Worm (Caenorhabditis elegans): ENCODE results near the gene Y62H9A.12.

DNA sequence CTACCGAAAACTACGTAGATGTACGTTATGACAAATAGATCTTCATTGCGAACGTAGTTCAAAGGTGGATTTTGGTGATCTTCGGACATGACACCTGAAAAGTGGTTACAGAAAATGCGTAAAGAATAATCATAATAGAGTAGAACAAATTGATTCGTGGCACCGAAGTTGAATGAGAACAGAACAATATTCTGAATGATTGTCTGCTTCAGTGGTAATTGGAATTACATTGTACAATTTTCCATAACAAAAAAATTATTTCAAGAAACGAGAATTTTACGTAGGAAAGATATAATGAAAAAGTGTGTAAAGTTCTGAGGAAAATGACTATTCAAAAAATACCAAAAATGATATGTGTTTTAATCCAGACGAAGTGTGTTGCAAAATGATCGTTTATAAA is 11.3 kb upstream of the Y62H9A.12 start, which contains the start of gene Y62H9A.10:
- TF ChIP-seq unc-39 (tag; optimal IDR thresholded peaks at IDR 0.05), result no peak
- TF ChIP-seq elt-3 (tag; optimal IDR thresholded peaks at IDR 0.05), result no peak
- no peak for TF ChIP-seq cnd-1 (tag; optimal IDR thresholded peaks at IDR 0.05)
- TF ChIP-seq drap-1 (GFP tag; optimal IDR thresholded peaks at IDR 0.05), result no peak
- no peak for TF ChIP-seq ces-1 (GFP tag; optimal IDR thresholded peaks at IDR 0.05)
- TF ChIP-seq ceh-43 (GFP tag; optimal IDR thresholded peaks at IDR 0.05), result no peak
- no peak for TF ChIP-seq tbx-8 (GFP tag; optimal IDR thresholded peaks at IDR 0.05)
- TF ChIP-seq snpc-4 (tag; optimal IDR thresholded peaks at IDR 0.05), result no peak
- TF ChIP-seq lin-32 (GFP tag; optimal IDR thresholded peaks at IDR 0.05), result no peak
- no peak for TF ChIP-seq blmp-1 (tag; optimal IDR thresholded peaks at IDR 0.05)
- TF ChIP-seq ztf-11 (tag; optimal IDR thresholded peaks at IDR 0.05), result no peak
- TF ChIP-seq lsy-2 (tag; optimal IDR thresholded peaks at IDR 0.05), result no peak
- TF ChIP-seq mep-1 (tag; optimal IDR thresholded peaks at IDR 0.05), result no peak
- TF ChIP-seq mab-5 (tag; optimal IDR thresholded peaks at IDR 0.05), result no peak
